Fruit fly (Drosophila melanogaster) whole organism, embryonic: ENCODE measurements around the gene GlcAT-P.

Experiments used
- Blimp-1 ChIP-seq: fragments of 200-800 bp; sonication (Bioruptor generic); optimal IDR thresholded peaks from 3 replicates; lab custom pipeline; 2018; ENCODE audit warnings: missing biosample characterization, missing genetic modification characterization, mild to moderate bottlenecking, moderate library complexity, missing genetic modification reagents
- CG12219 ChIP-seq: fragments of 200-800 bp; sonication (Bioruptor generic); optimal IDR thresholded peaks from 3 replicates; lab custom pipeline; 2018; ENCODE audit warnings: missing biosample characterization, mild to moderate bottlenecking, missing genetic modification characterization
- CG12236 ChIP-seq: fragments of 200-800 bp; sonication (Bioruptor generic); optimal IDR thresholded peaks from 2 replicates; lab custom pipeline; 2016; ENCODE audit warnings: missing biosample characterization, missing genetic modification characterization
- CG1233 ChIP-seq: fragments of 200-800 bp; sonication (Bioruptor generic); optimal IDR thresholded peaks from 4 replicates; lab custom pipeline; 2018; ENCODE audit warnings: missing biosample characterization, mild to moderate bottlenecking, missing genetic modification characterization
- CG13123 ChIP-seq: fragments of 200-800 bp; sonication (Bioruptor generic); optimal IDR thresholded peaks from 2 replicates; lab custom pipeline; 2016; ENCODE audit warnings: missing biosample characterization, missing genetic modification characterization
- CG13775 ChIP-seq: fragments of 200-800 bp; sonication (Bioruptor generic); optimal IDR thresholded peaks from 3 replicates; lab custom pipeline; 2017; ENCODE audit warnings: missing biosample characterization, mild to moderate bottlenecking, missing genetic modification characterization
- CG13894 ChIP-seq: fragments of 200-800 bp; sonication (Bioruptor generic); optimal IDR thresholded peaks from 3 replicates; lab custom pipeline; 2018; ENCODE audit warnings: missing biosample characterization, mild to moderate bottlenecking, missing genetic modification characterization, moderate library complexity
- CG15514 ChIP-seq: fragments of 200-800 bp; sonication (Bioruptor generic); optimal IDR thresholded peaks from 3 replicates; lab custom pipeline; 2017; ENCODE audit warnings: missing biosample characterization, missing genetic modification characterization, mild to moderate bottlenecking, moderate library complexity, missing genetic modification reagents
- CG1603 ChIP-seq: fragments of 200-800 bp; sonication (Bioruptor generic); optimal IDR thresholded peaks from 2 replicates; lab custom pipeline; 2019; ENCODE audit warnings: missing biosample characterization, mild to moderate bottlenecking, missing genetic modification characterization, moderate library complexity
- CG17328 ChIP-seq: fragments of 200-800 bp; sonication (Bioruptor generic); IDR thresholded peaks from 2 replicates; pipeline ENCODE4 v1.3.6; 2022; ENCODE audit warnings: missing biosample characterization, missing genetic modification characterization
- CG17612 ChIP-seq: fragments of 200-800 bp; sonication (Bioruptor generic); IDR thresholded peaks from 2 replicates; pipeline ENCODE4 v1.3.6; 2022; ENCODE audit warnings: missing biosample characterization, missing genetic modification characterization
- CG30403 ChIP-seq: fragments of 200-800 bp; sonication (Bioruptor generic); optimal IDR thresholded peaks from 3 replicates; lab custom pipeline; 2016; ENCODE audit warnings: missing biosample characterization, missing genetic modification characterization
- CG32532 ChIP-seq: fragments of 200-800 bp; sonication (Bioruptor generic); IDR thresholded peaks from 2 replicates; pipeline ENCODE4 v1.3.6; 2022; ENCODE audit warnings: missing biosample characterization, missing genetic modification characterization
- CG3726 ChIP-seq: fragments of 200-800 bp; sonication (Bioruptor generic); IDR thresholded peaks from 3 replicates; pipeline ENCODE4, ENCODE4 v1.3.6; 2022; ENCODE audit warnings: missing biosample characterization, missing genetic modification characterization
- CG4730 ChIP-seq: fragments of 200-800 bp; sonication (Bioruptor generic); IDR thresholded peaks from 2 replicates; pipeline ENCODE4 v1.3.6; 2022; ENCODE audit warnings: missing biosample characterization, missing genetic modification characterization
- CG6791 ChIP-seq: fragments of 200-800 bp; sonication (Bioruptor generic); IDR thresholded peaks from 3 replicates; pipeline ENCODE4 v1.3.6; 2022; ENCODE audit warnings: missing biosample characterization, missing genetic modification characterization; ENCODE audit not compliant: partially characterized antibody
- CG6854 ChIP-seq: fragments of 200-800 bp; sonication (Bioruptor generic); optimal IDR thresholded peaks from 3 replicates; lab custom pipeline; 2017; ENCODE audit warnings: missing biosample characterization, mild to moderate bottlenecking, missing genetic modification characterization
- CG7928 ChIP-seq: fragments of 200-800 bp; sonication (Bioruptor generic); optimal IDR thresholded peaks from 2 replicates; lab custom pipeline; 2017; ENCODE audit warnings: missing biosample characterization, mild to moderate bottlenecking, missing genetic modification characterization
- CHES-1-like ChIP-seq: fragments of 200-800 bp; sonication (Bioruptor generic); optimal IDR thresholded peaks from 2 replicates; lab custom pipeline; 2016; ENCODE audit warnings: missing biosample characterization, missing genetic modification characterization
- D ChIP-seq, 2 experiments: fragments of 200-800 bp in 1 of 2; fragments of >200 bp in 1 of 2; sonication (Bioruptor generic) in 1 of 2; optimal IDR thresholded peaks; 2 replicates in 1 of 2; 3 replicates in 1 of 2; lab custom pipeline; 2017; ENCODE audit warnings: mild to moderate bottlenecking in 1 of 2, missing biosample characterization in 1 of 2, missing genetic modification characterization in 1 of 2, missing genetic modification reagents in 1 of 2
- Dll ChIP-seq: fragments of 200-800 bp; sonication (Bioruptor generic); IDR thresholded peaks from 4 replicates; pipeline ENCODE4 v1.3.6; 2022; ENCODE audit warnings: missing biosample characterization, missing genetic modification characterization; ENCODE audit not compliant: partially characterized antibody
- Doc2 ChIP-seq: fragments of 200-800 bp; sonication (Bioruptor generic); IDR thresholded peaks from 2 replicates; pipeline ENCODE4 v1.3.6; 2022; ENCODE audit warnings: missing biosample characterization, missing genetic modification characterization
- MBD-R2 ChIP-seq: fragments of 200-800 bp; sonication (Bioruptor generic); IDR thresholded peaks from 2 replicates; pipeline ENCODE4 v1.3.6; 2022; ENCODE audit warnings: missing biosample characterization, missing genetic modification characterization
- Meics ChIP-seq: fragments of 200-800 bp; sonication (Bioruptor generic); optimal IDR thresholded peaks from 2 replicates; lab custom pipeline; 2017; ENCODE audit warnings: missing biosample characterization, mild to moderate bottlenecking, missing genetic modification characterization
- Mrtf ChIP-seq: fragments of 200-800 bp; sonication (Bioruptor generic); IDR thresholded peaks from 3 replicates; pipeline ENCODE4 v1.3.6; 2022; ENCODE audit warnings: missing biosample characterization, missing genetic modification characterization
- Oaz ChIP-seq: fragments of 200-800 bp; sonication (Bioruptor generic); IDR thresholded peaks from 2 replicates; pipeline ENCODE4 v1.3.6; 2022; ENCODE audit warnings: missing biosample characterization, missing genetic modification characterization
- Spps ChIP-seq: fragments of 200-800 bp; sonication (Bioruptor generic); optimal IDR thresholded peaks from 2 replicates; lab custom pipeline; 2018; ENCODE audit warnings: missing biosample characterization, mild to moderate bottlenecking, missing genetic modification characterization
- Sry-β ChIP-seq: fragments of 200-800 bp; sonication (Bioruptor generic); optimal IDR thresholded peaks from 2 replicates; lab custom pipeline; 2018; ENCODE audit warnings: missing biosample characterization, mild to moderate bottlenecking, missing genetic modification characterization, moderate library complexity
- aop ChIP-seq: fragments of 200-800 bp; sonication (Bioruptor generic); IDR thresholded peaks from 2 replicates; pipeline ENCODE4 v1.3.6; 2022; ENCODE audit warnings: missing biosample characterization, missing genetic modification characterization
- chn ChIP-seq: fragments of 200-800 bp; sonication (Bioruptor generic); optimal IDR thresholded peaks from 2 replicates; lab custom pipeline; 2016; ENCODE audit warnings: missing biosample characterization, missing genetic modification characterization
- crc ChIP-seq: fragments of 200-800 bp; sonication (Bioruptor generic); optimal IDR thresholded peaks from 2 replicates; lab custom pipeline; 2016; ENCODE audit warnings: missing biosample characterization, missing genetic modification characterization
- fu2 ChIP-seq: fragments of 200-800 bp; sonication (Bioruptor generic); optimal IDR thresholded peaks from 2 replicates; lab custom pipeline; 2016; ENCODE audit warnings: missing biosample characterization, missing genetic modification characterization
- ham ChIP-seq: fragments of 200-800 bp; sonication (Bioruptor generic); IDR thresholded peaks from 2 replicates; pipeline ENCODE4 v1.3.6; 2022; ENCODE audit warnings: missing biosample characterization, missing genetic modification characterization
- kay ChIP-seq: fragments of 200-800 bp; sonication (Bioruptor generic); optimal IDR thresholded peaks from 2 replicates; lab custom pipeline; 2016; ENCODE audit warnings: missing biosample characterization, missing genetic modification characterization
- kni ChIP-seq: fragments of 200-800 bp; sonication (Bioruptor generic); optimal IDR thresholded peaks from 3 replicates; lab custom pipeline; 2017; ENCODE audit warnings: mild to moderate bottlenecking, missing biosample characterization, missing genetic modification reagents, missing genetic modification characterization
- mld ChIP-seq: fragments of 200-800 bp; sonication (Bioruptor generic); IDR thresholded peaks from 3 replicates; pipeline ENCODE4 v1.3.6; 2022; ENCODE audit warnings: missing biosample characterization, missing genetic modification characterization; ENCODE audit not compliant: partially characterized antibody
- otp ChIP-seq: fragments of 200-800 bp; sonication (Bioruptor generic); IDR thresholded peaks from 3 replicates; pipeline ENCODE4, ENCODE4 v1.3.6; 2022; ENCODE audit warnings: missing biosample characterization, missing genetic modification characterization
- p53 ChIP-seq: fragments of 200-800 bp; sonication (Bioruptor generic); optimal IDR thresholded peaks from 2 replicates; lab custom pipeline; 2016; ENCODE audit warnings: missing biosample characterization, missing genetic modification characterization
- pros ChIP-seq: fragments of 200-800 bp; sonication (Bioruptor generic); optimal IDR thresholded peaks from 3 replicates; lab custom pipeline; 2019; ENCODE audit warnings: missing biosample characterization, mild to moderate bottlenecking, missing genetic modification characterization, moderate library complexity
- psq ChIP-seq: fragments of 200-800 bp; sonication (Bioruptor generic); optimal IDR thresholded peaks from 2 replicates; lab custom pipeline; 2017; ENCODE audit warnings: missing biosample characterization, missing genetic modification characterization
- row ChIP-seq: fragments of 200-800 bp; sonication (Bioruptor generic); IDR thresholded peaks from 3 replicates; pipeline ENCODE4 v1.3.6; 2022; ENCODE audit warnings: missing biosample characterization, missing genetic modification characterization
- scrt ChIP-seq: fragments of 200-800 bp; sonication (Bioruptor generic); optimal IDR thresholded peaks from 2 replicates; lab custom pipeline; 2018; ENCODE audit warnings: missing biosample characterization, mild to moderate bottlenecking, missing genetic modification characterization, moderate library complexity
- sima ChIP-seq: fragments of 200-800 bp; sonication (Bioruptor generic); optimal IDR thresholded peaks from 2 replicates; lab custom pipeline; 2016; ENCODE audit warnings: missing biosample characterization, missing genetic modification characterization
- sna ChIP-seq: fragments of 200-800 bp; sonication (Bioruptor generic); IDR thresholded peaks from 2 replicates; pipeline ENCODE4 v1.3.6; 2022; ENCODE audit warnings: missing biosample characterization, missing genetic modification characterization; ENCODE audit not compliant: partially characterized antibody
- sr ChIP-seq: fragments of 200-800 bp; sonication (Bioruptor generic); IDR thresholded peaks from 3 replicates; pipeline ENCODE4 v1.3.6; 2022; ENCODE audit warnings: missing biosample characterization, missing genetic modification characterization
- trem ChIP-seq: fragments of 200-800 bp; optimal IDR thresholded peaks from 3 replicates; lab custom pipeline; 2019; ENCODE audit warnings: missing biosample characterization, mild to moderate bottlenecking, missing genetic modification characterization, moderate library complexity
- ttk ChIP-seq: fragments of 200-800 bp; sonication (Bioruptor generic); IDR thresholded peaks from 2 replicates; pipeline ENCODE4 v2.1.2; 2022; ENCODE audit warnings: missing biosample characterization, missing genetic modification characterization
- zf30C ChIP-seq: fragments of 200-800 bp; sonication (Bioruptor generic); optimal IDR thresholded peaks from 3 replicates; lab custom pipeline; 2018; ENCODE audit warnings: missing biosample characterization, mild to moderate bottlenecking, missing genetic modification characterization
- zfh2 ChIP-seq: fragments of 200-800 bp; sonication (Bioruptor generic); optimal IDR thresholded peaks from 2 replicates; lab custom pipeline; 2016; ENCODE audit warnings: missing biosample characterization, missing genetic modification characterization

The GlcAT-P gene

dm6 chr3L:11205608-11206336 is 8.4 kb upstream of the GlcAT-P start, which contains the start of gene Plod (continued):
- TF ChIP-seq zfh2 (GFP tag; lab: Kevin White, UChicago) (peak; percentile 16), CG30403 (GFP tag; lab: Kevin White, UChicago) (peak; percentile 45), kay (GFP tag; lab: Kevin White, UChicago) (no peak), CG3726 (GFP tag; lab: Robert Waterston, UW) (no peak), chn (peak; percentile 45), kni (GFP tag; lab: Kevin White, UChicago) (no peak), Mrtf (GFP tag; lab: Robert Waterston, UW) (peak; percentile 40; the same call in 1 of the 3 replicates), CG13775 (GFP tag; lab: Kevin White, UChicago) (no peak), CG12236 (GFP tag; lab: Kevin White, UChicago) (no peak), CG15514 (GFP tag; lab: Kevin White, UChicago) (peak; percentile 78), sna (GFP tag; lab: Robert Waterston, UW) (no peak), D (optimal IDR thresholded peaks at IDR 0.05; lab: Kevin White, UChicago) (peak; percentile 67), D (GFP tag; optimal IDR thresholded peaks at IDR 0.05; lab: Kevin White, UChicago) (peak; percentile 1), trem (tag; lab: Kevin White, UChicago) (peak; percentile 29), CG17328 (GFP tag; lab: Robert Waterston, UW) (peak; percentile 59), MBD-R2 (GFP tag; lab: Robert Waterston, UW) (peak; percentile 73), CG6854 (no peak), Doc2 (GFP tag; lab: Robert Waterston, UW) (no peak), p53 (GFP tag; lab: Kevin White, UChicago) (no peak), Sry-β (GFP tag; lab: Kevin White, UChicago) (no peak), fu2 (GFP tag; lab: Kevin White, UChicago) (peak; percentile 13), CG1603 (peak; percentile 52), psq (GFP tag; lab: Kevin White, UChicago) (peak; percentile 43), crc (no peak), Spps (tag; lab: Kevin White, UChicago) (peak; percentile 11), CG13123 (GFP tag; lab: Kevin White, UChicago) (no peak), CG17612 (GFP tag; lab: Robert Waterston, UW) (no peak), Blimp-1 (GFP tag; lab: Kevin White, UChicago) (peak; percentile 34), CHES-1-like (GFP tag; lab: Kevin White, UChicago) (peak; percentile 69), aop (GFP tag; lab: Robert Waterston, UW) (no peak), CG13894 (tag; lab: Kevin White, UChicago) (peak; percentile 56), Oaz (GFP tag; lab: Robert Waterston, UW) (no peak), CG32532 (peak; percentile 68; the same call in 1 of the 2 replicates), CG4730 (GFP tag; lab: Robert Waterston, UW) (no peak), sr (0 out of 3 replicates have a peak, but pooled peaks have one; percentile 14), sima (GFP tag; lab: Kevin White, UChicago) (no peak), ham (GFP tag; lab: Robert Waterston, UW) (no peak), Meics (peak; percentile 56), CG7928 (peak; percentile 9), CG1233 (GFP tag; lab: Kevin White, UChicago) (peak; percentile 17), row (GFP tag; lab: Robert Waterston, UW) (peak; percentile 81), CG6791 (GFP tag; lab: Robert Waterston, UW) (0 out of 3 replicates have a peak, but pooled peaks have one; percentile 45), zf30C (no peak), CG12219 (GFP tag; lab: Kevin White, UChicago) (no peak), otp (peak; percentile 43; the same call in 1 of the 3 replicates), pros (GFP tag; lab: Kevin White, UChicago) (no peak), Dll (GFP tag; lab: Robert Waterston, UW) (peak; percentile 50; the same call in 2 of the 4 replicates), mld (GFP tag; lab: Robert Waterston, UW) (no peak), scrt (GFP tag; lab: Kevin White, UChicago) (peak; percentile 43), ttk (GFP tag; lab: Robert Waterston, UW) (no peak)
